Fruit fly (Drosophila melanogaster) whole organism, embryonic: ENCODE data around the gene wwk.

Experiments used
- CG10274 ChIP-seq: fragments of 200-800 bp; sonication (Bioruptor generic); optimal IDR thresholded peaks from 3 replicates; lab custom pipeline; 2017; ENCODE audit warnings: missing biosample characterization, mild to moderate bottlenecking, missing genetic modification characterization
- CG10959 ChIP-seq: fragments of 200-800 bp; sonication (Bioruptor generic); IDR thresholded peaks from 2 replicates; pipeline ENCODE4 v1.3.6; 2022; ENCODE audit warnings: missing biosample characterization, missing genetic modification characterization
- CG11247 ChIP-seq: fragments of 200-800 bp; sonication (Bioruptor generic); IDR thresholded peaks from 2 replicates; pipeline ENCODE4 v1.3.6; 2022; ENCODE audit warnings: missing biosample characterization, missing genetic modification characterization
- CG11696 ChIP-seq: fragments of 200-800 bp; sonication (Bioruptor generic); IDR thresholded peaks from 2 replicates; pipeline ENCODE4 v1.3.6; 2022; ENCODE audit warnings: missing biosample characterization, missing genetic modification characterization
- CG12391 ChIP-seq: fragments of 200-800 bp; sonication (Bioruptor generic); optimal IDR thresholded peaks from 3 replicates; lab custom pipeline; 2018; ENCODE audit warnings: missing biosample characterization, mild to moderate bottlenecking, missing genetic modification characterization, moderate library complexity
- CG17328 ChIP-seq: fragments of 200-800 bp; sonication (Bioruptor generic); IDR thresholded peaks from 2 replicates; pipeline ENCODE4 v1.3.6; 2022; ENCODE audit warnings: missing biosample characterization, missing genetic modification characterization
- CG18262 ChIP-seq: fragments of 200-800 bp; optimal IDR thresholded peaks from 3 replicates; lab custom pipeline; 2019; ENCODE audit warnings: missing biosample characterization, mild to moderate bottlenecking, missing genetic modification characterization, moderate library complexity
- CG2116 ChIP-seq: fragments of 200-800 bp; sonication (Bioruptor generic); optimal IDR thresholded peaks from 3 replicates; lab custom pipeline; 2018; ENCODE audit warnings: missing biosample characterization, mild to moderate bottlenecking, missing genetic modification characterization
- CG2120 ChIP-seq: fragments of 200-800 bp; sonication (Bioruptor generic); optimal IDR thresholded peaks from 3 replicates; lab custom pipeline; 2016; ENCODE audit warnings: missing biosample characterization, missing genetic modification characterization
- CG2129 ChIP-seq: fragments of 200-800 bp; sonication (Bioruptor generic); IDR thresholded peaks from 2 replicates; pipeline ENCODE4 v1.3.6; 2022; ENCODE audit warnings: missing biosample characterization, missing genetic modification characterization; ENCODE audit not compliant: partially characterized antibody
- CG30403 ChIP-seq: fragments of 200-800 bp; sonication (Bioruptor generic); optimal IDR thresholded peaks from 3 replicates; lab custom pipeline; 2016; ENCODE audit warnings: missing biosample characterization, missing genetic modification characterization
- CG31365 ChIP-seq: fragments of 200-800 bp; sonication (Bioruptor generic); optimal IDR thresholded peaks from 2 replicates; lab custom pipeline; 2018; ENCODE audit warnings: missing biosample characterization, mild to moderate bottlenecking, missing genetic modification characterization
- CG32767 ChIP-seq: fragments of 200-800 bp; sonication (Bioruptor generic); IDR thresholded peaks from 2 replicates; pipeline ENCODE4 v1.3.6; 2022; ENCODE audit warnings: missing biosample characterization, missing genetic modification characterization
- CG32772 ChIP-seq: fragments of 200-800 bp; sonication (Bioruptor generic); IDR thresholded peaks from 2 replicates; pipeline ENCODE4 v1.3.6; 2022; ENCODE audit warnings: missing biosample characterization, missing genetic modification characterization
- CG34376 ChIP-seq: fragments of 200-800 bp; sonication (Bioruptor generic); optimal IDR thresholded peaks from 2 replicates; lab custom pipeline; 2018; ENCODE audit warnings: missing biosample characterization, mild to moderate bottlenecking, missing genetic modification characterization
- CG4282 ChIP-seq: fragments of 200-800 bp; sonication (Bioruptor generic); optimal IDR thresholded peaks from 2 replicates; lab custom pipeline; 2016; ENCODE audit warnings: missing biosample characterization, missing genetic modification characterization
- CG4360 ChIP-seq: fragments of 200-800 bp; sonication (Bioruptor generic); IDR thresholded peaks from 2 replicates; pipeline ENCODE4 v1.3.6; 2022; ENCODE audit warnings: missing biosample characterization, missing genetic modification characterization
- CG6254 ChIP-seq: fragments of 200-800 bp; sonication (Bioruptor generic); optimal IDR thresholded peaks from 3 replicates; lab custom pipeline; 2017; ENCODE audit warnings: mild to moderate bottlenecking, missing biosample characterization, missing genetic modification reagents, missing genetic modification characterization
- CG9215 ChIP-seq: fragments of 200-800 bp; sonication (Bioruptor generic); IDR thresholded peaks from 2 replicates; pipeline ENCODE4 v1.3.6; 2022; ENCODE audit warnings: missing biosample characterization, missing genetic modification characterization
- Dek ChIP-seq: fragments of 200-800 bp; sonication (Bioruptor generic); optimal IDR thresholded peaks from 3 replicates; lab custom pipeline; 2019; ENCODE audit warnings: missing biosample characterization, mild to moderate bottlenecking, missing genetic modification characterization, moderate library complexity
- Doc3 ChIP-seq: fragments of 200-800 bp; sonication (Bioruptor generic); IDR thresholded peaks from 3 replicates; pipeline ENCODE4 v1.3.6; 2022; ENCODE audit warnings: missing biosample characterization, missing genetic modification characterization; ENCODE audit not compliant: partially characterized antibody
- Fer1 ChIP-seq: fragments of 200-800 bp; sonication (Bioruptor generic); optimal IDR thresholded peaks from 2 replicates; lab custom pipeline; 2017; ENCODE audit warnings: missing biosample characterization, mild to moderate bottlenecking, missing genetic modification characterization
- Gug ChIP-seq: fragments of 200-800 bp; sonication (Bioruptor generic); IDR thresholded peaks from 4 replicates; pipeline ENCODE4 v1.3.6; 2022; ENCODE audit warnings: missing biosample characterization, missing genetic modification characterization
- H15 ChIP-seq: fragments of 200-800 bp; sonication (Bioruptor generic); IDR thresholded peaks from 3 replicates; pipeline ENCODE4 v1.3.6; 2022; ENCODE audit warnings: missing biosample characterization, missing genetic modification characterization
- Hand ChIP-seq: fragments of 200-800 bp; sonication (Bioruptor generic); optimal IDR thresholded peaks from 2 replicates; lab custom pipeline; 2017; ENCODE audit warnings: mild to moderate bottlenecking, missing biosample characterization, missing genetic modification reagents, missing genetic modification characterization
- Lpt ChIP-seq: fragments of >200 bp; optimal IDR thresholded peaks from 2 replicates; lab custom pipeline; 2018; ENCODE audit warnings: missing biosample characterization, missing genetic modification characterization
- Mes4 ChIP-seq: fragments of 200-800 bp; sonication (Bioruptor generic); optimal IDR thresholded peaks from 2 replicates; lab custom pipeline; 2016; ENCODE audit warnings: missing biosample characterization, missing genetic modification characterization
- Nf-YC ChIP-seq: fragments of 200-800 bp; optimal IDR thresholded peaks from 3 replicates; lab custom pipeline; 2019; ENCODE audit warnings: missing biosample characterization, mild to moderate bottlenecking, missing genetic modification characterization, moderate library complexity
- NfI ChIP-seq: fragments of 200-800 bp; sonication (Bioruptor generic); optimal IDR thresholded peaks from 3 replicates; lab custom pipeline; 2018; ENCODE audit warnings: missing biosample characterization, mild to moderate bottlenecking, missing genetic modification characterization, moderate library complexity
- Poxn ChIP-seq: fragments of 200-800 bp; sonication (Bioruptor generic); IDR thresholded peaks from 2 replicates; pipeline ENCODE4 v1.3.6; 2022; ENCODE audit warnings: missing biosample characterization, missing genetic modification characterization
- Sin3A ChIP-seq: fragments of >200 bp; optimal IDR thresholded peaks from 2 replicates; lab custom pipeline; 2018
- chinmo ChIP-seq: fragments of 200-800 bp; sonication (Bioruptor generic); IDR thresholded peaks from 4 replicates; pipeline ENCODE4 v1.3.6; 2022; ENCODE audit warnings: missing biosample characterization, missing genetic modification characterization; ENCODE audit not compliant: partially characterized antibody
- chn ChIP-seq: fragments of 200-800 bp; sonication (Bioruptor generic); optimal IDR thresholded peaks from 2 replicates; lab custom pipeline; 2016; ENCODE audit warnings: missing biosample characterization, missing genetic modification characterization
- ems ChIP-seq: fragments of 200-800 bp; sonication (Bioruptor generic); optimal IDR thresholded peaks from 3 replicates; lab custom pipeline; 2016; ENCODE audit warnings: missing biosample characterization, missing genetic modification characterization
- ftz-f1 ChIP-seq: fragments of 200-800 bp; sonication (Bioruptor generic); optimal IDR thresholded peaks from 2 replicates; lab custom pipeline; 2016; ENCODE audit warnings: missing biosample characterization, missing genetic modification characterization
- grn ChIP-seq: fragments of 200-800 bp; sonication (Bioruptor generic); optimal IDR thresholded peaks from 3 replicates; lab custom pipeline; 2017; ENCODE audit warnings: missing biosample characterization, missing genetic modification characterization
- jumu ChIP-seq: fragments of 200-800 bp; sonication (Bioruptor generic); optimal IDR thresholded peaks from 3 replicates; lab custom pipeline; 2016; ENCODE audit warnings: missing biosample characterization, missing genetic modification characterization
- lbe ChIP-seq: fragments of 200-800 bp; sonication (Bioruptor generic); optimal IDR thresholded peaks from 2 replicates; lab custom pipeline; 2016; ENCODE audit warnings: missing biosample characterization, mild to moderate bottlenecking, missing genetic modification characterization
- lov ChIP-seq, 2 experiments: fragments of 200-800 bp in 1 of 2; fragments of >200 bp in 1 of 2; sonication (Bioruptor generic) in 1 of 2; IDR thresholded peaks in 1 of 2; optimal IDR thresholded peaks in 1 of 2; 2 replicates in 1 of 2; 3 replicates in 1 of 2; pipeline versions ENCODE4 v1.3.6 to Lab custom; 2017 to 2022; ENCODE audit warnings: missing biosample characterization in 1 of 2, missing genetic modification characterization in 1 of 2
- nmo ChIP-seq: fragments of 200-800 bp; sonication (Bioruptor generic); optimal IDR thresholded peaks from 2 replicates; lab custom pipeline; 2018; ENCODE audit warnings: missing biosample characterization, mild to moderate bottlenecking, missing genetic modification characterization, moderate library complexity
- onecut ChIP-seq: fragments of 200-800 bp; sonication (Bioruptor generic); IDR thresholded peaks from 2 replicates; pipeline ENCODE4 v1.3.6; 2022; ENCODE audit warnings: missing biosample characterization, missing genetic modification characterization
- org-1 ChIP-seq: fragments of 200-800 bp; sonication (Bioruptor generic); optimal IDR thresholded peaks from 2 replicates; lab custom pipeline; 2017; ENCODE audit warnings: missing biosample characterization, missing genetic modification characterization
- peb ChIP-seq: fragments of 200-800 bp; sonication (Bioruptor generic); IDR thresholded peaks from 2 replicates; pipeline ENCODE4 v1.3.6; 2022; ENCODE audit warnings: missing biosample characterization, missing genetic modification characterization
- pfk ChIP-seq: fragments of 200-800 bp; sonication (Bioruptor generic); optimal IDR thresholded peaks from 2 replicates; lab custom pipeline; 2018; ENCODE audit warnings: missing biosample characterization, mild to moderate bottlenecking, missing genetic modification characterization, moderate library complexity
- psq ChIP-seq: fragments of 200-800 bp; sonication (Bioruptor generic); optimal IDR thresholded peaks from 2 replicates; lab custom pipeline; 2017; ENCODE audit warnings: missing biosample characterization, missing genetic modification characterization
- ranshi ChIP-seq: fragments of 200-800 bp; sonication (Bioruptor generic); IDR thresholded peaks from 2 replicates; pipeline ENCODE4 v1.3.6; 2022; ENCODE audit warnings: missing biosample characterization, missing genetic modification characterization
- repo ChIP-seq: fragments of 200-800 bp; sonication (Bioruptor generic); optimal IDR thresholded peaks from 2 replicates; lab custom pipeline; 2016; ENCODE audit warnings: missing biosample characterization, missing genetic modification characterization
- salm ChIP-seq: fragments of 200-800 bp; sonication (Bioruptor generic); optimal IDR thresholded peaks from 2 replicates; lab custom pipeline; 2018; ENCODE audit warnings: missing biosample characterization, mild to moderate bottlenecking, missing genetic modification characterization
- seq ChIP-seq: fragments of 200-800 bp; sonication (Bioruptor generic); IDR thresholded peaks from 2 replicates; pipeline ENCODE4 v1.3.6; 2022; ENCODE audit warnings: missing biosample characterization, missing genetic modification characterization
- sisA ChIP-seq: fragments of 200-800 bp; sonication (Bioruptor generic); IDR thresholded peaks from 2 replicates; pipeline ENCODE4 v1.3.6; 2022; ENCODE audit warnings: missing biosample characterization, missing genetic modification characterization
- slp2 ChIP-seq: fragments of 200-800 bp; sonication (Bioruptor generic); optimal IDR thresholded peaks from 2 replicates; lab custom pipeline; 2016; ENCODE audit warnings: missing biosample characterization, missing genetic modification characterization
- trem ChIP-seq: fragments of 200-800 bp; optimal IDR thresholded peaks from 3 replicates; lab custom pipeline; 2019; ENCODE audit warnings: missing biosample characterization, mild to moderate bottlenecking, missing genetic modification characterization, moderate library complexity

wwk gene

dm6 chr2L:15039309-15039772 is 35.2 kb upstream of the wwk start (continued):
- TF ChIP-seq nmo (GFP tag; lab: Kevin White, UChicago) (peak; percentile 41), CG4282 (GFP tag; lab: Kevin White, UChicago) (peak; percentile 21), onecut (no peak), lov (optimal IDR thresholded peaks at IDR 0.05; lab: Kevin White, UChicago) (no peak), lov (GFP tag; IDR thresholded peaks at IDR 0.05; lab: Robert Waterston, UW) (no peak; the same call in 2 of the 3 replicates), chn (GFP tag; lab: Kevin White, UChicago) (peak; percentile 47), chinmo (GFP tag; lab: Robert Waterston, UW) (peak; percentile 73; the same call in 1 of the 4 replicates), Sin3A (lab: Kevin White, UChicago) (peak; percentile 77), CG10274 (GFP tag; lab: Kevin White, UChicago) (no peak), CG32772 (no peak), CG30403 (peak; percentile 17), Nf-YC (tag; lab: Kevin White, UChicago) (no peak), CG4360 (GFP tag; lab: Robert Waterston, UW) (peak; percentile 92), CG12391 (tag; lab: Kevin White, UChicago) (no peak), Doc3 (GFP tag; lab: Robert Waterston, UW) (peak; percentile 74), Mes4 (no peak), NfI (no peak), CG6254 (GFP tag; lab: Kevin White, UChicago) (no peak), org-1 (GFP tag; lab: Kevin White, UChicago) (no peak), Fer1 (GFP tag; lab: Kevin White, UChicago) (no peak), grn (GFP tag; lab: Kevin White, UChicago) (no peak), lbe (GFP tag; lab: Kevin White, UChicago) (no peak), trem (tag; lab: Kevin White, UChicago) (peak; percentile 58), seq (no peak; the same call in 1 of the 2 replicates), CG17328 (GFP tag; lab: Robert Waterston, UW) (no peak), repo (GFP tag; lab: Kevin White, UChicago) (no peak), CG32767 (GFP tag; lab: Robert Waterston, UW) (0 out of 2 replicates have a peak, but pooled peaks have one; percentile 8), CG9215 (GFP tag; lab: Robert Waterston, UW) (no peak), CG31365 (tag; lab: Kevin White, UChicago) (peak; percentile 28), CG2129 (GFP tag; lab: Robert Waterston, UW) (peak; percentile 70), CG34376 (GFP tag; lab: Kevin White, UChicago) (peak; percentile 8), salm (tag; lab: Kevin White, UChicago) (no peak), H15 (GFP tag; lab: Robert Waterston, UW) (no peak), sisA (GFP tag; lab: Robert Waterston, UW) (no peak), CG18262 (tag; lab: Kevin White, UChicago) (no peak), ranshi (GFP tag; lab: Robert Waterston, UW) (0 out of 2 replicates have a peak, but pooled peaks have one; percentile 47), slp2 (GFP tag; lab: Kevin White, UChicago) (no peak), CG11696 (GFP tag; lab: Robert Waterston, UW) (no peak), jumu (no peak), Dek (tag; lab: Kevin White, UChicago) (peak; percentile 40), CG2120 (GFP tag; lab: Kevin White, UChicago) (peak; percentile 60), Lpt (GFP tag; lab: Kevin White, UChicago) (no peak), Hand (GFP tag; lab: Kevin White, UChicago) (no peak), psq (GFP tag; lab: Kevin White, UChicago) (no peak), Poxn (GFP tag; lab: Robert Waterston, UW) (no peak), peb (no peak), ems (GFP tag; lab: Kevin White, UChicago) (no peak), Gug (GFP tag; lab: Robert Waterston, UW) (peak; percentile 42; the same call in 1 of the 4 replicates), CG10959 (GFP tag; lab: Robert Waterston, UW) (no peak), pfk (GFP tag; lab: Kevin White, UChicago) (no peak), CG2116 (GFP tag; lab: Kevin White, UChicago) (peak; percentile 38), CG11247 (GFP tag; lab: Robert Waterston, UW) (peak; percentile 45; the same call in 1 of the 2 replicates), ftz-f1 (GFP tag; lab: Kevin White, UChicago) (no peak)
